Worm (Caenorhabditis elegans) whole organism, midembryonic: Measurements from ENCODE around the gene klf-1.
"Not testable (repeated sequence)": the region's sequence is repeated elsewhere in the genome, so short reads cannot be mapped to it uniquely, and the experiment has no call there.

Experiments
- T22C8.4 ChIP-seq: fragments of 200-800 bp; sonication (Bioruptor generic); IDR thresholded peaks from 2 replicates; pipeline ENCODE4 v1.3.6; 2022; ENCODE audit warnings: missing genetic modification characterization, missing compliant biosample characterization
- cog-1 ChIP-seq: sonication (generic microtip); optimal IDR thresholded peaks from 2 replicates; lab custom pipeline; 2016; ENCODE audit warnings: missing genetic modification characterization, missing compliant biosample characterization
- flt-1 ChIP-seq: fragments of 200-800 bp; sonication (Bioruptor generic); IDR thresholded peaks from 2 replicates; pipeline ENCODE4 v1.3.6; 2022; ENCODE audit warnings: missing genetic modification characterization, missing compliant biosample characterization
- klf-2 ChIP-seq: fragments of 200-800 bp; sonication (Bioruptor generic); conservative IDR thresholded peaks from 2 replicates; pipeline ENCODE4 v1.3.6; 2022; ENCODE audit warnings: missing genetic modification reagents, missing genetic modification characterization, missing compliant biosample characterization
- med-1 ChIP-seq: sonication (generic microtip); optimal IDR thresholded peaks from 2 replicates; lab custom pipeline; 2017; ENCODE audit warnings: missing genetic modification characterization, mild to moderate bottlenecking, missing compliant biosample characterization, antibody characterized with exemption, missing genetic modification reagents; ENCODE audit not compliant: insufficient read depth
- ref-1 ChIP-seq: fragments of 200-800 bp; sonication (Bioruptor generic); conservative IDR thresholded peaks from 2 replicates; pipeline ENCODE4 v1.3.6; 2022; ENCODE audit warnings: missing genetic modification reagents, missing genetic modification characterization, missing compliant biosample characterization
- tab-1 ChIP-seq: fragments of 200-800 bp; sonication (Bioruptor generic); IDR thresholded peaks from 2 replicates; pipeline ENCODE4 v1.3.6; 2022; ENCODE audit warnings: missing genetic modification characterization, missing compliant biosample characterization
- ztf-23 ChIP-seq: fragments of 200-800 bp; sonication (Bioruptor generic); IDR thresholded peaks from 2 replicates; pipeline ENCODE4 v1.3.6; 2022; ENCODE audit warnings: missing genetic modification reagents, missing genetic modification characterization, missing compliant biosample characterization
- ztf-29 ChIP-seq: fragments of 200-800 bp; sonication (Bioruptor generic); IDR thresholded peaks from 2 replicates; pipeline ENCODE4 v1.3.6; 2022; ENCODE audit warnings: missing genetic modification reagents, missing genetic modification characterization, missing compliant biosample characterization

The klf-1 gene

ce11 chrIII:2846747-2847146 is 27.9 kb upstream of the klf-1 start, which contains the start of gene H34I24.1:
TSS of gene H34I24.1 (plus strand) at chrIII:2847047.
- TF ChIP-seq flt-1; tab-1 (GFP tag; lab: Robert Waterston, UW); ztf-29 (GFP tag; lab: Robert Waterston, UW): not testable (repeated sequence)

ce11 chrIII:2855929-2856328 is 18.7 kb upstream of the klf-1 start, which contains the start of gene F56F11.4:
TSS of gene F56F11.4 (plus strand) at chrIII:2856229.
- no peak for TF ChIP-seq cog-1
- TF ChIP-seq tab-1 (GFP tag; lab: Robert Waterston, UW) = no peak
- no peak for TF ChIP-seq ref-1 (GFP tag; lab: Robert Waterston, UW)
- no peak for TF ChIP-seq ztf-29 (GFP tag; lab: Robert Waterston, UW)

- TF ChIP-seq flt-1 = no peak
- no peak for TF ChIP-seq ztf-23 (GFP tag; lab: Robert Waterston, UW)
These were observed 16.3 kb upstream of the klf-1 start for ce11 chrIII:2858334-2858733.

- TF ChIP-seq ztf-23 (GFP tag; lab: Robert Waterston, UW) = no peak
- no peak for TF ChIP-seq klf-2 (GFP tag; lab: Robert Waterston, UW)
- TF ChIP-seq tab-1 (GFP tag; lab: Robert Waterston, UW) = no peak
- no peak for TF ChIP-seq T22C8.4
- TF ChIP-seq cog-1 = no peak
- no peak for TF ChIP-seq med-1 (GFP tag; lab: Kevin White, UChicago)
- TF ChIP-seq flt-1 = no peak
- no peak for TF ChIP-seq ref-1 (GFP tag; lab: Robert Waterston, UW)
These were observed 9.9 kb upstream of the klf-1 start for ce11 chrIII:2864669-2865068.

- TF ChIP-seq med-1 (GFP tag; lab: Kevin White, UChicago) (no peak), klf-2 (GFP tag; lab: Robert Waterston, UW) (no peak), ztf-29 (GFP tag; lab: Robert Waterston, UW) (no peak), cog-1 (no peak), T22C8.4 (no peak), flt-1 (no peak), tab-1 (GFP tag; lab: Robert Waterston, UW) (no peak), ztf-23 (GFP tag; lab: Robert Waterston, UW) (no peak), ref-1 (GFP tag; lab: Robert Waterston, UW) (no peak)
These were observed 8.0 kb upstream of the klf-1 start for ce11 chrIII:2866597-2866996.

- TF ChIP-seq med-1 (GFP tag; lab: Kevin White, UChicago) (no peak), cog-1 (no peak), flt-1 (no peak), klf-2 (GFP tag; lab: Robert Waterston, UW) (no peak), ref-1 (GFP tag; lab: Robert Waterston, UW) (no peak), ztf-29 (GFP tag; lab: Robert Waterston, UW) (no peak)
These were observed 6.2 kb upstream of the klf-1 start for ce11 chrIII:2868416-2868815.

- no peak for TF ChIP-seq klf-2 (GFP tag; lab: Robert Waterston, UW)
- no peak for TF ChIP-seq ztf-29 (GFP tag; lab: Robert Waterston, UW)
- TF ChIP-seq tab-1 (GFP tag; lab: Robert Waterston, UW) = no peak
- TF ChIP-seq med-1 (GFP tag; lab: Kevin White, UChicago) = no peak
- TF ChIP-seq ref-1 (GFP tag; lab: Robert Waterston, UW) = no peak
- TF ChIP-seq ztf-23 (GFP tag; lab: Robert Waterston, UW) = no peak
- TF ChIP-seq flt-1 = no peak
- no peak for TF ChIP-seq cog-1
- TF ChIP-seq T22C8.4 = no peak
These were observed 5.6 kb upstream of the klf-1 start for ce11 chrIII:2869033-2869432.

ce11 chrIII:2869512-2869911 is 5.1 kb upstream of the klf-1 start:
- TF ChIP-seq tab-1 (GFP tag; lab: Robert Waterston, UW) (no peak), cog-1 (no peak), ref-1 (GFP tag; lab: Robert Waterston, UW) (no peak), flt-1 (no peak), med-1 (GFP tag; lab: Kevin White, UChicago) (no peak), klf-2 (GFP tag; lab: Robert Waterston, UW) (no peak), ztf-23 (GFP tag; lab: Robert Waterston, UW) (no peak), ztf-29 (GFP tag; lab: Robert Waterston, UW) (no peak), T22C8.4 (no peak)

- TF ChIP-seq cog-1 (no peak), klf-2 (GFP tag; lab: Robert Waterston, UW) (no peak), T22C8.4 (no peak), ztf-29 (GFP tag; lab: Robert Waterston, UW) (no peak), tab-1 (GFP tag; lab: Robert Waterston, UW) (no peak), ref-1 (GFP tag; lab: Robert Waterston, UW) (no peak), flt-1 (no peak), med-1 (GFP tag; lab: Kevin White, UChicago) (no peak)
These were observed 4.4 kb upstream of the klf-1 start for ce11 chrIII:2870228-2870627.

- TF ChIP-seq cog-1 = no peak
- no peak for TF ChIP-seq tab-1 (GFP tag; lab: Robert Waterston, UW)
- no peak for TF ChIP-seq flt-1
- TF ChIP-seq ztf-29 (GFP tag; lab: Robert Waterston, UW) = no peak
- TF ChIP-seq ref-1 (GFP tag; lab: Robert Waterston, UW) = no peak
- no peak for TF ChIP-seq ztf-23 (GFP tag; lab: Robert Waterston, UW)
- no peak for TF ChIP-seq T22C8.4
- no peak for TF ChIP-seq klf-2 (GFP tag; lab: Robert Waterston, UW)
- TF ChIP-seq med-1 (GFP tag; lab: Kevin White, UChicago) = no peak
These were observed 2.8 kb upstream of the klf-1 start for ce11 chrIII:2871817-2872216.
